Worm (Caenorhabditis elegans) whole organism, late embryonic: ENCODE results near the gene cyp-14A3.

ENCODE experiments used
- C38D4.7 ChIP-seq: fragments of 200-800 bp; sonication (Bioruptor generic); optimal IDR thresholded peaks from 2 replicates; lab custom pipeline; 2018; ENCODE audit warnings: mild to moderate bottlenecking, missing genetic modification characterization, moderate library complexity, missing compliant biosample characterization
- F13H6.1 ChIP-seq: sonication (generic microtip); optimal IDR thresholded peaks from 2 replicates; lab custom pipeline; 2016; ENCODE audit warnings: missing genetic modification characterization, missing compliant biosample characterization
- Y22D7AL.16 ChIP-seq: sonication (generic microtip); optimal IDR thresholded peaks from 2 replicates; lab custom pipeline; 2016; ENCODE audit warnings: missing genetic modification characterization, missing compliant biosample characterization
- ceh-19 ChIP-seq: fragments of 200-800 bp; sonication (Bioruptor generic); optimal IDR thresholded peaks from 2 replicates; lab custom pipeline; 2018; ENCODE audit warnings: mild to moderate bottlenecking, missing genetic modification characterization, missing compliant biosample characterization
- ceh-2 ChIP-seq: sonication (generic microtip); optimal IDR thresholded peaks from 2 replicates; lab custom pipeline; 2016; ENCODE audit warnings: missing genotype, missing genetic modification characterization, missing compliant biosample characterization
- ceh-24 ChIP-seq: sonication (generic microtip); optimal IDR thresholded peaks from 2 replicates; lab custom pipeline; 2016; ENCODE audit warnings: mild to moderate bottlenecking, missing genetic modification characterization, missing compliant biosample characterization
- ceh-30 ChIP-seq: fragments of 150-350 bp; optimal IDR thresholded peaks from 2 replicates; lab custom pipeline; 2014; ENCODE audit warnings: missing biosample characterization, missing genetic modification characterization
- ceh-31 ChIP-seq: sonication (generic microtip); optimal IDR thresholded peaks from 2 replicates; lab custom pipeline; 2016; ENCODE audit warnings: missing genetic modification characterization, missing compliant biosample characterization
- ceh-34 ChIP-seq: sonication (generic microtip); optimal IDR thresholded peaks from 2 replicates; lab custom pipeline; 2016; ENCODE audit warnings: mild to moderate bottlenecking, missing genetic modification characterization, missing compliant biosample characterization
- ceh-45 ChIP-seq: fragments of 200-800 bp; sonication (Bioruptor generic); IDR thresholded peaks from 2 replicates; pipeline ENCODE4 v1.3.6; 2022; ENCODE audit warnings: missing genetic modification reagents, missing genetic modification characterization, missing compliant biosample characterization
- ceh-48 ChIP-seq: sonication (generic microtip); optimal IDR thresholded peaks from 2 replicates; lab custom pipeline; 2016; ENCODE audit warnings: missing genetic modification characterization, inconsistent platforms, missing compliant biosample characterization
- dve-1 ChIP-seq: sonication (generic microtip); optimal IDR thresholded peaks from 2 replicates; lab custom pipeline; 2017; ENCODE audit warnings: antibody characterized with exemption, mild to moderate bottlenecking, missing genetic modification characterization, missing compliant biosample characterization
- elt-2 ChIP-seq: sonication (generic microtip); optimal IDR thresholded peaks from 2 replicates; lab custom pipeline; 2016; ENCODE audit warnings: missing genetic modification reagents, missing genetic modification characterization, missing compliant biosample characterization
- elt-4 ChIP-seq: sonication (generic microtip); optimal IDR thresholded peaks from 2 replicates; lab custom pipeline; 2016; ENCODE audit warnings: missing genetic modification characterization, missing compliant biosample characterization
- fkh-10 ChIP-seq: fragments of 150-350 bp; optimal IDR thresholded peaks from 2 replicates; lab custom pipeline; 2014; ENCODE audit warnings: missing biosample characterization, missing genetic modification reagents, missing genetic modification characterization
- fkh-6 ChIP-seq: sonication (generic microtip); optimal IDR thresholded peaks from 2 replicates; lab custom pipeline; 2016; ENCODE audit warnings: missing genetic modification characterization, missing compliant biosample characterization
- hlh-30 ChIP-seq: sonication (generic microtip); optimal IDR thresholded peaks from 2 replicates; lab custom pipeline; 2017; ENCODE audit warnings: antibody characterized with exemption, missing genetic modification characterization, missing compliant biosample characterization; ENCODE audit not compliant: insufficient read depth
- hlh-8 ChIP-seq: sonication (generic microtip); optimal IDR thresholded peaks from 2 replicates; lab custom pipeline; 2016; ENCODE audit warnings: missing genotype, missing genetic modification characterization, missing compliant biosample characterization
- lim-6 ChIP-seq: sonication (generic microtip); optimal IDR thresholded peaks from 2 replicates; lab custom pipeline; 2016; ENCODE audit warnings: missing genetic modification characterization, missing compliant biosample characterization
- mec-3 ChIP-seq: sonication (generic microtip); optimal IDR thresholded peaks from 2 replicates; lab custom pipeline; 2016; ENCODE audit warnings: borderline replicate concordance, missing genetic modification characterization, missing compliant biosample characterization
- nfya-1 ChIP-seq: sonication (generic microtip); optimal IDR thresholded peaks from 2 replicates; lab custom pipeline; 2017; ENCODE audit warnings: missing genetic modification characterization, mild to moderate bottlenecking, missing compliant biosample characterization, antibody characterized with exemption, moderate library complexity
- nhr-11 ChIP-seq: fragments of 150-350 bp; optimal IDR thresholded peaks from 2 replicates; lab custom pipeline; 2014; ENCODE audit warnings: missing biosample characterization, missing genetic modification characterization
- nhr-232 ChIP-seq: sonication (generic microtip); optimal IDR thresholded peaks from 2 replicates; lab custom pipeline; 2016; ENCODE audit warnings: missing genetic modification characterization, missing compliant biosample characterization
- odd-2 ChIP-seq: sonication (generic microtip); optimal IDR thresholded peaks from 2 replicates; lab custom pipeline; 2017; ENCODE audit warnings: antibody characterized with exemption, mild to moderate bottlenecking, missing genetic modification characterization, missing compliant biosample characterization
- pag-3 ChIP-seq: sonication (generic microtip); optimal IDR thresholded peaks from 2 replicates; lab custom pipeline; 2016; ENCODE audit warnings: missing compliant biosample characterization, missing genetic modification characterization, borderline replicate concordance
- pat-9 ChIP-seq: fragments of 200-800 bp; sonication (Bioruptor generic); optimal IDR thresholded peaks from 2 replicates; lab custom pipeline; 2018; ENCODE audit warnings: mild to moderate bottlenecking, missing genetic modification characterization, moderate library complexity, missing compliant biosample characterization
- pha-4 ChIP-seq: fragments of 150-350 bp; optimal IDR thresholded peaks from 2 replicates; lab custom pipeline; 2018; ENCODE audit warnings: missing biosample characterization, missing genetic modification reagents, missing genetic modification characterization
- pqm-1 ChIP-seq: sonication (generic microtip); optimal IDR thresholded peaks from 2 replicates; lab custom pipeline; 2016; ENCODE audit warnings: missing genetic modification characterization, missing compliant biosample characterization
- ref-2 ChIP-seq: sonication (generic microtip); optimal IDR thresholded peaks from 2 replicates; lab custom pipeline; 2016; ENCODE audit warnings: missing genetic modification characterization, missing compliant biosample characterization
- rnt-1 ChIP-seq: sonication (generic microtip); optimal IDR thresholded peaks from 2 replicates; lab custom pipeline; 2016; ENCODE audit warnings: missing genetic modification characterization, missing compliant biosample characterization
- sdc-2 ChIP-seq: sonication (generic microtip); optimal IDR thresholded peaks from 2 replicates; lab custom pipeline; 2016; ENCODE audit warnings: missing genotype, missing genetic modification characterization, missing compliant biosample characterization
- sox-2 ChIP-seq: fragments of 200-800 bp; sonication (Bioruptor generic); IDR thresholded peaks from 2 replicates; pipeline ENCODE4 v1.3.6; 2022; ENCODE audit warnings: missing genetic modification reagents, missing genetic modification characterization, missing compliant biosample characterization
- sox-4 ChIP-seq: sonication (generic microtip); optimal IDR thresholded peaks from 2 replicates; lab custom pipeline; 2017; ENCODE audit warnings: mild to moderate bottlenecking, missing genetic modification characterization, inconsistent platforms, missing compliant biosample characterization
- tbx-2 ChIP-seq: sonication (generic microtip); optimal IDR thresholded peaks from 2 replicates; lab custom pipeline; 2016; ENCODE audit warnings: missing genetic modification characterization, missing compliant biosample characterization
- tbx-7 ChIP-seq: sonication (generic microtip); optimal IDR thresholded peaks from 2 replicates; lab custom pipeline; 2016; ENCODE audit warnings: missing genotype, missing genetic modification characterization, missing compliant biosample characterization
- ttx-3 ChIP-seq: sonication (generic microtip); optimal IDR thresholded peaks from 2 replicates; lab custom pipeline; 2016; ENCODE audit warnings: missing genetic modification reagents, missing genetic modification characterization, missing compliant biosample characterization
- unc-3 ChIP-seq, 2 experiments: fragments of 200-800 bp in 1 of 2; sonication (Bioruptor generic) in 1 of 2; sonication (generic microtip) in 1 of 2; conservative IDR thresholded peaks in 1 of 2; optimal IDR thresholded peaks in 1 of 2; 2 replicates each; pipeline versions ENCODE4 v1.3.6 to Lab custom; 2016 to 2022; ENCODE audit warnings: missing compliant biosample characterization in 2 of 2, missing genetic modification characterization in 2 of 2, missing genetic modification reagents in 1 of 2
- unc-42 ChIP-seq: sonication (generic microtip); optimal IDR thresholded peaks from 2 replicates; lab custom pipeline; 2016; ENCODE audit warnings: missing genotype, missing genetic modification characterization, missing compliant biosample characterization
- zip-5 ChIP-seq: sonication (generic microtip); optimal IDR thresholded peaks from 2 replicates; lab custom pipeline; 2016; ENCODE audit warnings: missing genetic modification characterization, missing compliant biosample characterization
- ztf-16 ChIP-seq: sonication (generic microtip); optimal IDR thresholded peaks from 2 replicates; lab custom pipeline; 2017; ENCODE audit warnings: missing genetic modification characterization, missing compliant biosample characterization

The cyp-14A3 gene

DNA sequence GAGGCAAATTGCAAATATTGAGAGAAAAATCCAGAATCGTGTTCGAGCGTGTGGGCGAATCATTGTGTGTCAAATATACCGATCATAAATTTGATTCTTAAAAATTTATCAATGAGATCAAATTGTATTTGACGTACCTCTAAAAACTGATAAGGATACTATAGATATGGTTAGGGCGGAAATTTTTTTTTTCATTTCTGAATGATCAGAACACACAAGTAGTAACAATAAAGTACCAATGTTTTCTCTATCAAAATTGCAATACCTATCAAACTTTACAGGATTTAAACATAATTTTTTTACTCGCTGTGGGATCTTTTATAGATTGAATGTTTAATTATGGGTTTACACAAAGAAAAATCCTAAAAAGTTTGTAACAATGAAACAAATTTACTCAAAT is 41.7 kb downstream of the cyp-14A3 start, which contains the start of gene bgnt-1.5:
Gene bgnt-1.5 (minus strand): TSS at position 101 of the 400 bp plus-strand sequence.
- TF ChIP-seq pha-4: no peak
- no peak for TF ChIP-seq pat-9 (tag; lab: Kevin White, UChicago)
- TF ChIP-seq ceh-19 (GFP tag; lab: Kevin White, UChicago): no peak
- no peak for TF ChIP-seq ceh-2 (tag; lab: Kevin White, UChicago)
- no peak for TF ChIP-seq F13H6.1 (tag; lab: Kevin White, UChicago)
- TF ChIP-seq elt-2 (tag; lab: Kevin White, UChicago): no peak
- TF ChIP-seq ceh-24: no peak
- TF ChIP-seq C38D4.7 (GFP tag; lab: Kevin White, UChicago): no peak
- TF ChIP-seq Y22D7AL.16: no peak
- no peak for TF ChIP-seq unc-42
- TF ChIP-seq ceh-48 (tag; lab: Kevin White, UChicago): no peak
- TF ChIP-seq rnt-1 (tag; lab: Kevin White, UChicago): no peak
- TF ChIP-seq ceh-31: no peak
- TF ChIP-seq unc-3 (GFP tag; conservative IDR thresholded peaks at IDR 0.05; lab: Robert Waterston, UW): no peak
- TF ChIP-seq unc-3 (tag; optimal IDR thresholded peaks at IDR 0.05; lab: Kevin White, UChicago): no peak
- TF ChIP-seq sdc-2 (tag; lab: Kevin White, UChicago): no peak
- no peak for TF ChIP-seq fkh-10 (GFP tag; lab: Kevin White, UChicago)
- no peak for TF ChIP-seq ztf-16 (tag; lab: Kevin White, UChicago)
- no peak for TF ChIP-seq hlh-8 (tag; lab: Kevin White, UChicago)
- TF ChIP-seq ceh-45 (GFP tag; lab: Robert Waterston, UW): no peak
- TF ChIP-seq dve-1 (tag; lab: Kevin White, UChicago): no peak

DNA sequence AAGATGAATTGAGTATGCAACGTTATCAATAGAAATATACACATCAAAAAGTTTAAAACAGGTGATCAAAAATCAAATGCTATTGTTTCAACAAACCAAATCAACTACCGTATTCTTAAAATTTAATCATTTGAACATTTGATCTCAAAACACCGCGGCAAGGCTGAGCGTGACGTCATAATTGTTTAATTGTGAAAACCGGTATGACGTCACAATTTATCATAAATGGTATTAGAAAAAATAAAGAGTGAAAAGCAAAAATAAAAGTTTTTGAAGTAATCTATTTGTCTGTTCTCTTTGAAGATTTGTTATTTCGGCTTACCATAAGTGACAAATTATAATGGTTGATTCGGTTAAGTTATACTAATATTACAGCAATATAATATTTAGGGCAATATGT is 46.2 kb downstream of the cyp-14A3 start:
- no peak for TF ChIP-seq nhr-11 (tag; lab: Kevin White, UChicago)
- no peak for TF ChIP-seq lim-6 (tag; lab: Kevin White, UChicago)
- TF ChIP-seq, all 69 proteins: peak for 0

DNA sequence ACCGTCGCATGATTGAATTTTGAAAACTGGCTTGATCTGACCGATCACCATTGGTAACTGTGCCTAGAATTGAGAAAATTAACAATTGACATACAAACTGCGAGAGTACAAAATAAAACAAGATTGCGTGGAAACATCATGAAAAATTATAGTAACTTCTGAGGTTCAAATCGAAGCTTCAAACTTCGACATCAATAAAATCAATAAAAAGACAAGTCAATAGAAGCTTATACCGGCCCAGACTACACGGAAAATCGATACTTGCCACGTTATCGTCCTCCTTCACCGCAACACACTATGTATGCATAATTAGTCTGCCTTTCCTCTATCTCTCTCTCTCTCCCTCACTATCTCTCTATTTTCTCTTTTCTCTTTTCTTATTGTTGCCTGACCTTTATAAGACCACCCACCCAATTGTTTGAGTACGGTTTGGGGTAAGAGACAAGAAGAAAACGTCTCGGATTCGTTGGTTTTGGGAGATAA is 47.3 kb downstream of the cyp-14A3 start, which contains the start of gene skr-21:
Gene skr-21 (minus strand): TSS at position 51 of the 483 bp plus-strand sequence.
- no peak for TF ChIP-seq ref-2
- TF ChIP-seq unc-3 (GFP tag; conservative IDR thresholded peaks at IDR 0.05; lab: Robert Waterston, UW): no peak
- TF ChIP-seq unc-3 (tag; optimal IDR thresholded peaks at IDR 0.05; lab: Kevin White, UChicago): no peak
- TF ChIP-seq odd-2 (tag; lab: Kevin White, UChicago): no peak
- no peak for TF ChIP-seq zip-5 (tag; lab: Kevin White, UChicago)
- TF ChIP-seq nhr-232 (tag; lab: Kevin White, UChicago): no peak
- no peak for TF ChIP-seq ceh-30
- no peak for TF ChIP-seq pag-3
- TF ChIP-seq sox-2 (GFP tag; lab: Robert Waterston, UW): peak; percentile 45
- no peak for TF ChIP-seq tbx-7 (tag; lab: Kevin White, UChicago)
- TF ChIP-seq hlh-30 (tag; lab: Kevin White, UChicago): no peak
- TF ChIP-seq C38D4.7 (GFP tag; lab: Kevin White, UChicago): no peak
- peak; percentile 45 for TF ChIP-seq nfya-1 (tag; lab: Kevin White, UChicago)
- TF ChIP-seq ttx-3 (tag; lab: Kevin White, UChicago): no peak
- TF ChIP-seq tbx-2: peak; percentile 40
- TF ChIP-seq fkh-6 (tag; lab: Kevin White, UChicago): no peak
- no peak for TF ChIP-seq ceh-2 (tag; lab: Kevin White, UChicago)
- no peak for TF ChIP-seq pqm-1 (tag; lab: Kevin White, UChicago)
- TF ChIP-seq Y22D7AL.16: no peak
- no peak for TF ChIP-seq rnt-1 (tag; lab: Kevin White, UChicago)
- peak; percentile 73 for TF ChIP-seq ceh-48 (tag; lab: Kevin White, UChicago)
- TF ChIP-seq F13H6.1 (tag; lab: Kevin White, UChicago): no peak
- no peak for TF ChIP-seq sox-4 (tag; lab: Kevin White, UChicago)
- no peak for TF ChIP-seq hlh-8 (tag; lab: Kevin White, UChicago)
- peak; percentile 35 for TF ChIP-seq elt-2 (tag; lab: Kevin White, UChicago)
- no peak for TF ChIP-seq elt-4 (tag; lab: Kevin White, UChicago)
- TF ChIP-seq lim-6 (tag; lab: Kevin White, UChicago): no peak
- TF ChIP-seq ceh-31: peak; percentile 9
- TF ChIP-seq ceh-34: no peak
- no peak for TF ChIP-seq mec-3
